Fruit fly (Drosophila melanogaster): ENCODE data around the gene Hinfp.
A peak's percentile ranks its signal among the peaks of the same experiment; 100 is the strongest.

Gene Hinfp

DNA sequence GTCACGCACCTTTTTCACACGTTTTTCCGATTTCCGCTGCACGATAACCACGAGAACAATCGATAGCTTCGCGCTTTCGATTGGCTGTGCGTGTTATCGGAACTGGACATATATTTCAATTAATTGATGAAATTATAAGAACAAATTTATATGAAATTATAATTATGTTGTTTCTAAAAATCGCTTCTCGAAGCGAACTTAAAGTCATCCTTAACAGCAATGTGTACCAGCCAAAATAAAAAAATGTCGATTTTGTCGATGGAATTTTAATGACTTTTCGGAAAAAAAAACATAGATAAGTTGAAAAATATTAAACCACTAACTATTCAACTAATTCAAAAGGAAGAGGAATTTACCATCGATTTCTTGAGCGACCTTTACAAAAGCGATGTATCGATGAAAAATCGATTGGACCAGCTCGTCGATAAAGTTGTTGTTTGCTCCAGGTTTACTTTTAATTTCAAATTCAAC lies at the start of gene Hinfp, which contains the start of gene CG13364:
Hinfp (plus strand) TSS at position 386 of the 471 bp plus-strand sequence.
CG13364 (minus strand) TSS at position 47 of the 471 bp plus-strand sequence.
- TF ChIP-seq Dif (GFP tag; optimal IDR thresholded peaks at IDR 0.05; ENCODE audit: partially characterized antibody) (no peak), Sp1 (GFP tag; optimal IDR thresholded peaks at IDR 0.05) (peak; percentile 13)

DNA sequence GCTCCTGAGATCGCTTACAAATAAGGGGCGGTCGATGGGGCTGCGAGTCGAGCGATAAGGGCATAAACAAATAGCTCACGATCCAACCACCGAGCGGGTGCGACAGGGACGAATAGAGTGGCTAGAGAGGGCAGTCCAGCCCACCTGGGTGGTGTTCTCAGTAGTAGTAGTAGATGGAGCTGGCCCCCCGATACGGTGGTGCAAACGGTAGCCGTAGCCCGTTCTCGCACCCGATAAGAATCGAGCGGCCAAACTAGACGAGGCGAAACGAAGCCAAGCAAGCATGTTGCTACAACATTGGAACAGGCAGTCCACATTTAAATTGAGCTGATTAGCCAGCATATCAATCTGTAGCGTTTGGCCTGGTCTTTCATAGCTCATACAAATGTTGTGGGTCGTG lies 44.7 kb upstream of the Hinfp start:
- no peak for TF ChIP-seq sage (GFP tag; optimal IDR thresholded peaks at IDR 0.05)
- no peak for TF ChIP-seq h (GFP tag; optimal IDR thresholded peaks at IDR 0.05)

DNA sequence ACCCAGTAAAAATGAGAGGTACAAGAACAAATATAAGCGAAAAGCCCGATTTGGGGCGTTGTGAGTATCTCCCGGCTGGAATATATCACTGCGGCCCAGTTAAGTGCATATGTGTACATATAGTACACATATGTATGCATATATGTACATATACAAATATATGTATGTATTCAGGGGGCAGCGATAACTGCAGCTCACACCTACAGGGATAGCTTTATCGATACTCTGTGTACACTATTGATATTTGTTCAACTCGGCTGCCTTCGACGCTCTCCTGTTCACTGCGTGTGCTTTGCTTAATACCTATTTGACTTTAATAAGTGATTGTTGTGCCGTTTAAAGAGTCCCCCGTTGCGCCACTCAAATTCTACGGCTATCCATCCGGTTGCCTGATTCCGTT lies 43.5 kb upstream of the Hinfp start, which contains the start of gene vnd:
vnd (plus strand) TSS at position 297 of the 400 bp plus-strand sequence.
- TF ChIP-seq Hnf4 (GFP tag; optimal IDR thresholded peaks at IDR 0.05) (peak; percentile 32), jim (GFP tag; optimal IDR thresholded peaks at IDR 0.05) (no peak), dmrt93B (GFP tag; optimal IDR thresholded peaks at IDR 0.05) (peak; percentile 7), Jra (GFP tag; optimal IDR thresholded peaks at IDR 0.05) (no peak), sage (GFP tag; optimal IDR thresholded peaks at IDR 0.05) (no peak), Hr83 (GFP tag; optimal IDR thresholded peaks at IDR 0.05; ENCODE audit: poor library complexity, severe bottlenecking) (peak; percentile 59), CG9705 (GFP tag; optimal IDR thresholded peaks at IDR 0.05) (no peak), rgr (GFP tag; optimal IDR thresholded peaks at IDR 0.05) (peak; percentile 36), lola (GFP tag; optimal IDR thresholded peaks at IDR 0.05) (no peak), foxo (GFP tag; optimal IDR thresholded peaks at IDR 0.05) (peak in 1 of 2 experiments; percentile 13), pan (optimal IDR thresholded peaks at IDR 0.05) (no peak), N (GFP tag; optimal IDR thresholded peaks at IDR 0.05) (no peak), brk (GFP tag; optimal IDR thresholded peaks at IDR 0.05) (no peak), psq (GFP tag; optimal IDR thresholded peaks at IDR 0.05) (no peak), woc (GFP tag; optimal IDR thresholded peaks at IDR 0.05) (no peak), tai (GFP tag; optimal IDR thresholded peaks at IDR 0.05) (peak; percentile 33), HLH106 (tag; optimal IDR thresholded peaks at IDR 0.05) (no peak), GATAd (GFP tag; optimal IDR thresholded peaks at IDR 0.05) (no peak), Abd-B (GFP tag; optimal IDR thresholded peaks at IDR 0.05) (no peak), Vsx2 (GFP tag; optimal IDR thresholded peaks at IDR 0.05; ENCODE audit: partially characterized antibody) (no peak)

DNA sequence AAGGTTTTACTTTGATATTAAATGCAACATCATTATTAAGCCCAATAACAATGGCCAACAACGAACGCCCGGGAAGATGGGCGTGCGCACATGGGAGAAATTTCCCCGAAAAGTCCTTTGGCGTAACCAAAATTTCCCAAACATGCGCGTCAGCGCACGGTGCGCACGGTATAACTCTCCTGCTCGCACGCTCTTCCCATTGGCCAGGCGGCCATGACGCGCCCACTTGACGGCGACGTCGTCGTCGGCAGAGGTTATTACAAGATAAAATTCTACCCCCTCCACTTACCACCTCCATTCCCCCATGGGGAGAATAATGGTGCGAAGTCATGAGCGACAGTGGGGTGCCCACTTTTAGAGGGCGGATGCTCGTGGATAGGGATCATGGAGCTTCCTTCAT lies 36.4 kb upstream of the Hinfp start:
- no peak for TF ChIP-seq CG9705 (GFP tag; optimal IDR thresholded peaks at IDR 0.05)
- TF ChIP-seq Hnf4 (GFP tag; optimal IDR thresholded peaks at IDR 0.05): no peak
- no peak for TF ChIP-seq OdsH (GFP tag; optimal IDR thresholded peaks at IDR 0.05)

DNA sequence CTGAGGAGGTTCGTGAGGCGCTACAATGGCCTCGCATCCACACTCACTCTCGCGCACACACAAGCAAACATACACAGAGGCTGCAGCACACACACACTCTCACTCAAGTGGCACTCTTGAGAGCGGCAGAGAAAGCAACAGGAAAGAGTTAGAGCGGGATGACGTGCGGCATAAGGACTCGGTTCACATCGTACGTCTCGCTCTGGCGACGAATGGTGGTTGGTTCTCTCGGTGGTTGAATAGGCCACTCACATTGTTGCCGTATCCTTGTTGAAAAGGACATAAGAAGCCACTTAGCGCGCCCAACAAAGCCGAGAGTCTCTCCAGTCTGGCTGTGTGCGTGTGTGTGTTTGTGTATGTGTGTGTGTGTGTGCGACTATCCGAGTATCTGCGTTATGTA lies 34.9 kb upstream of the Hinfp start:
- TF ChIP-seq Vsx2 (GFP tag; optimal IDR thresholded peaks at IDR 0.05; ENCODE audit: partially characterized antibody) (peak; percentile 51), Dfd (GFP tag; optimal IDR thresholded peaks at IDR 0.05) (no peak), CrebA (GFP tag; optimal IDR thresholded peaks at IDR 0.05; ENCODE audit: borderline replicate concordance) (no peak)

DNA sequence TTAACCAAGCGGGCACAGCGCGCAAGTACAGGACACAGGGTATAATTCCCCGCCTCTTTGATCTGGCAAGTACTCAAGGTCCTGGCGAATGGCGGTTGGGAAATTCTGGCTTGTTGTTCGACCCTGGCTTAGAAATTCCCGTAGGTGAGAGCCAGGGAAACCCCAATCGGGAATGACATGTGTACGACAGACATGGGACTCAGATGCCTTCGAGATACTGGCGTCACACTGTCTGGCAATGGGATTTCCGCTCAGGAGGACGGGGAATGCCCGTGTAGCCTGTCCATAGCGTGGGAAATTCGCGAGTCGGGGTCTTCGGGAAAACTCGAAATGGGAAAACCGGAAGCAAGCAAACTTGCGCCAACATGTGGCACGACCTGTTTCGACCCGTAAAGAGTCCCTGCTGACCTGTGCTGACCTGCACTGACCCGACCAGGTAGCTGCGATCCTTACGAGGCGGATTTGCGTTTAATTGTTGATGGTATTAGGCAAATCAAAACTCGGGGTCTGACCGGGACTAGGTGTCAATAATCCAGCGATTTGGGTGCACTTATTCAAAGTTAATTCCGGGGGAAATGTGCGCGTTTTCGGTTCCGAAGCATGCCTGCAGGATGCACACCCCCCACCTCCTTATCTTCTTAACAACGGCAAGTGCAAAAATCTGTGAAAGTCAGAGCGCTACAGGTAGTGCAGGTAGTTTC lies 32.6 kb upstream of the Hinfp start:
- TF ChIP-seq fru (GFP tag; optimal IDR thresholded peaks at IDR 0.05) (no peak), tai (GFP tag; optimal IDR thresholded peaks at IDR 0.05) (no peak), br (GFP tag; optimal IDR thresholded peaks at IDR 0.05) (no peak), Vsx2 (GFP tag; optimal IDR thresholded peaks at IDR 0.05; ENCODE audit: partially characterized antibody) (no peak), foxo (GFP tag; optimal IDR thresholded peaks at IDR 0.05) (no peak), brk (GFP tag; optimal IDR thresholded peaks at IDR 0.05) (no peak), sv (GFP tag; optimal IDR thresholded peaks at IDR 0.05) (no peak), Dfd (GFP tag; optimal IDR thresholded peaks at IDR 0.05) (no peak), woc (GFP tag; optimal IDR thresholded peaks at IDR 0.05) (no peak), h (GFP tag; optimal IDR thresholded peaks at IDR 0.05) (no peak), dl (GFP tag; optimal IDR thresholded peaks at IDR 0.05; ENCODE audit: insufficient read depth in 1 of 2, partially characterized antibody in 2 of 2) (no peak), rgr (GFP tag; optimal IDR thresholded peaks at IDR 0.05) (no peak), Abd-B (GFP tag; optimal IDR thresholded peaks at IDR 0.05) (no peak)
